Fruit fly (Drosophila melanogaster): ENCODE results near the gene Sarm.
A peak's percentile ranks its signal among the peaks of the same experiment; 100 is the strongest.

Gene Sarm

dm6 chr3L:8067491-8067890 is 3.8 kb downstream of the Sarm start:
- TF ChIP-seq ftz-f1 (GFP tag; optimal IDR thresholded peaks at IDR 0.05) (no peak), gsb-n (tag; optimal IDR thresholded peaks at IDR 0.05) (no peak), az2 (GFP tag; optimal IDR thresholded peaks at IDR 0.05) (no peak), B-H1 (GFP tag; IDR thresholded peaks at IDR 0.05) (no peak), bbx (GFP tag; IDR thresholded peaks at IDR 0.05; ENCODE audit: partially characterized antibody) (no peak), eve (GFP tag; optimal IDR thresholded peaks at IDR 0.05) (no peak)

dm6 chr3L:8068061-8068460 is 4.4 kb downstream of the Sarm start:
- TF ChIP-seq Sry-δ (GFP tag; optimal IDR thresholded peaks at IDR 0.05) (no peak), ato (GFP tag; IDR thresholded peaks at IDR 0.05; ENCODE audit: partially characterized antibody) (no peak), tna (GFP tag; IDR thresholded peaks at IDR 0.05; ENCODE audit: partially characterized antibody) (0 out of 2 replicates have a peak, but pooled peaks have one; percentile 8), CG7357 (GFP tag; IDR thresholded peaks at IDR 0.05) (no peak), CG10543 (GFP tag; optimal IDR thresholded peaks at IDR 0.05) (no peak), sima (GFP tag; optimal IDR thresholded peaks at IDR 0.05) (no peak), Spps (tag; optimal IDR thresholded peaks at IDR 0.05) (no peak), Dad (GFP tag; optimal IDR thresholded peaks at IDR 0.05) (no peak), sob (GFP tag; IDR thresholded peaks at IDR 0.05) (no peak), sens-2 (GFP tag; IDR thresholded peaks at IDR 0.05) (no peak), CG12769 (tag; optimal IDR thresholded peaks at IDR 0.05) (no peak), amos (GFP tag; IDR thresholded peaks at IDR 0.05; ENCODE audit: partially characterized antibody) (0 out of 2 replicates have a peak, but pooled peaks have one; percentile 36), CG6791 (GFP tag; IDR thresholded peaks at IDR 0.05; ENCODE audit: partially characterized antibody) (no peak), toy (GFP tag; IDR thresholded peaks at IDR 0.05) (no peak), Bgb (GFP tag; IDR thresholded peaks at IDR 0.05; ENCODE audit: partially characterized antibody) (no peak), tio (GFP tag; optimal IDR thresholded peaks at IDR 0.05) (no peak), sens (GFP tag) (peak; percentile 60), Bdp1 (GFP tag; optimal IDR thresholded peaks at IDR 0.05) (peak; percentile 80), CG2202 (tag; optimal IDR thresholded peaks at IDR 0.05) (no peak), CG4730 (GFP tag; IDR thresholded peaks at IDR 0.05) (no peak), Rfx (GFP tag; IDR thresholded peaks at IDR 0.05) (no peak), hkb (optimal IDR thresholded peaks at IDR 0.05) (no peak), hkb (GFP tag; IDR thresholded peaks at IDR 0.05) (no peak)

- no peak for TF ChIP-seq CG4617 (GFP tag; optimal IDR thresholded peaks at IDR 0.05; ENCODE audit: borderline replicate concordance)
- no peak for TF ChIP-seq CG1529 (GFP tag; optimal IDR thresholded peaks at IDR 0.05)
- TF ChIP-seq CG5245 (GFP tag; optimal IDR thresholded peaks at IDR 0.05) = no peak
- TF ChIP-seq eve (GFP tag; optimal IDR thresholded peaks at IDR 0.05) = no peak
- no peak for TF ChIP-seq CoRest (tag; optimal IDR thresholded peaks at IDR 0.05)
- no peak for TF ChIP-seq Mad (GFP tag; optimal IDR thresholded peaks at IDR 0.05)
- no peak for TF ChIP-seq Lim3 (GFP tag; IDR thresholded peaks at IDR 0.05)
Observed at dm6 chr3L:8069167-8069566, 5.5 kb downstream of the Sarm start, which contains the start of gene CG42590. TSS of gene CG42590 (minus strand) at chr3L:8069267.

dm6 chr3L:8069860-8070259 is 6.2 kb downstream of the Sarm start, which contains the start of gene CG42591:
TSS of gene CG42591 (minus strand) at chr3L:8069960.
- TF ChIP-seq CG6254 (GFP tag; optimal IDR thresholded peaks at IDR 0.05) = peak; percentile 37
- TF ChIP-seq Lhr (GFP tag; optimal IDR thresholded peaks at IDR 0.05) = no peak

All from whole organism, embryonic.